Fruit fly (Drosophila melanogaster) whole organism: ENCODE measurements around the gene CG7299.

Experiments
- CG8478 ChIP-seq: fragments of >200 bp; optimal IDR thresholded peaks from 2 replicates; lab custom pipeline; 2018; ENCODE audit warnings: inconsistent platforms
- Dll ChIP-seq: fragments of >200 bp; optimal IDR thresholded peaks from 2 replicates; lab custom pipeline; 2017
- pan ChIP-seq: fragments of >200 bp; optimal IDR thresholded peaks from 2 replicates; lab custom pipeline; 2017
- psq ChIP-seq: fragments of >200 bp; optimal IDR thresholded peaks from 2 replicates; lab custom pipeline; 2017
- usp ChIP-seq: fragments of >200 bp; optimal IDR thresholded peaks from 2 replicates; lab custom pipeline; 2017; ENCODE audit warnings: missing biosample characterization, missing genetic modification characterization, mixed read lengths

dm6 chr2L:10704425-10704824 lies 20.2 kb upstream of the CG7299 start:
- no peak for TF ChIP-seq psq (lab: Kevin White, UChicago)
- TF ChIP-seq CG8478 (lab: Kevin White, UChicago): no peak
- no peak for TF ChIP-seq pan (lab: Kevin White, UChicago)
- no peak for TF ChIP-seq usp (GFP tag; lab: Kevin White, UChicago)
- no peak for TF ChIP-seq Dll
